Worm (Caenorhabditis elegans) whole organism, L1 larva: ENCODE data around the gene sri-57.

Source experiments
- C34B4.2 ChIP-seq: sonication (generic microtip); optimal IDR thresholded peaks from 2 replicates; lab custom pipeline; 2017; ENCODE audit warnings: mild to moderate bottlenecking, missing genetic modification characterization, missing compliant biosample characterization
- F16B12.6 ChIP-seq: fragments of 150-350 bp; optimal IDR thresholded peaks from 2 replicates; lab custom pipeline; 2014; ENCODE audit warnings: missing biosample characterization, missing genetic modification characterization
- ces-1 ChIP-seq: fragments of 150-350 bp; optimal IDR thresholded peaks from 2 replicates; lab custom pipeline; 2014; ENCODE audit warnings: missing biosample characterization, missing genetic modification reagents, missing genetic modification characterization
- dpl-1 ChIP-seq, 3 experiments: fragments of 150-350 bp in 2 of 3; sonication (generic microtip) in 1 of 3; optimal IDR thresholded peaks; 2 replicates each; lab custom pipeline; 2014 to 2017; ENCODE audit warnings: missing biosample characterization in 3 of 3, missing genetic modification characterization in 3 of 3, missing genetic modification reagents in 3 of 3
- efl-1 ChIP-seq, 4 experiments: fragments of 150-350 bp; optimal IDR thresholded peaks in 3 of 4; peaks in 1 of 4; 1 replicate in 1 of 4; 2 replicates in 3 of 4; lab custom pipeline; 2014; ENCODE audit warnings: missing biosample characterization in 2 of 4, missing genetic modification characterization in 2 of 4, missing genetic modification reagents in 2 of 4
- egl-13 ChIP-seq: sonication (generic microtip); optimal IDR thresholded peaks from 2 replicates; lab custom pipeline; 2016; ENCODE audit warnings: missing genotype, missing genetic modification reagents, missing genetic modification characterization, missing compliant biosample characterization
- fkh-10 ChIP-seq: sonication (generic microtip); optimal IDR thresholded peaks from 2 replicates; lab custom pipeline; 2017; ENCODE audit warnings: missing biosample characterization, missing genetic modification reagents, missing genetic modification characterization
- fkh-8 ChIP-seq: sonication (generic microtip); optimal IDR thresholded peaks from 2 replicates; lab custom pipeline; 2016; ENCODE audit warnings: mild to moderate bottlenecking, missing genetic modification characterization, missing compliant biosample characterization
- irx-1 ChIP-seq: sonication (generic microtip); optimal IDR thresholded peaks from 2 replicates; lab custom pipeline; 2016; ENCODE audit warnings: missing genetic modification characterization, missing compliant biosample characterization
- lin-13 ChIP-seq: fragments of 150-350 bp; optimal IDR thresholded peaks from 2 replicates; lab custom pipeline; 2014; ENCODE audit warnings: missing biosample characterization, missing genetic modification reagents, missing genetic modification characterization
- lin-14 ChIP-seq: fragments of 200-800 bp; sonication (Bioruptor generic); optimal IDR thresholded peaks from 2 replicates; lab custom pipeline; 2018; ENCODE audit warnings: mild to moderate bottlenecking, missing genetic modification characterization, moderate library complexity, missing compliant biosample characterization
- lin-35 ChIP-seq, 2 experiments: fragments of 150-350 bp; optimal IDR thresholded peaks; 2 replicates each; lab custom pipeline; 2014; ENCODE audit warnings: missing biosample characterization in 2 of 2, missing genetic modification characterization in 2 of 2, missing genetic modification reagents in 2 of 2
- lin-39 ChIP-seq: fragments of 150-350 bp; optimal IDR thresholded peaks from 2 replicates; lab custom pipeline; 2014; ENCODE audit warnings: missing biosample characterization, missing genetic modification reagents, missing genetic modification characterization
- lir-3 ChIP-seq: sonication (generic microtip); optimal IDR thresholded peaks from 2 replicates; lab custom pipeline; 2016; ENCODE audit warnings: mild to moderate bottlenecking, missing genetic modification characterization, moderate library complexity, missing compliant biosample characterization; ENCODE audit not compliant: poor library complexity
- lsy-2 ChIP-seq, 2 experiments: fragments of 150-350 bp; optimal IDR thresholded peaks; 2 replicates each; lab custom pipeline; 2014; ENCODE audit warnings: missing biosample characterization in 2 of 2, missing genetic modification characterization in 2 of 2
- mep-1 ChIP-seq: fragments of 150-350 bp; optimal IDR thresholded peaks from 2 replicates; lab custom pipeline; 2014; ENCODE audit warnings: missing biosample characterization, missing genetic modification characterization
- nhr-12 ChIP-seq: sonication (generic microtip); optimal IDR thresholded peaks from 2 replicates; lab custom pipeline; 2017; ENCODE audit warnings: missing biosample characterization, missing genetic modification characterization
- nhr-19 ChIP-seq: fragments of 200-800 bp; sonication (Bioruptor generic); conservative IDR thresholded peaks from 2 replicates; pipeline ENCODE4 v1.3.6; 2022; ENCODE audit warnings: missing genetic modification characterization, missing compliant biosample characterization
- nhr-20 ChIP-seq: sonication (generic microtip); optimal IDR thresholded peaks from 2 replicates; lab custom pipeline; 2016; ENCODE audit warnings: mild to moderate bottlenecking, missing genetic modification characterization, missing compliant biosample characterization
- nhr-47 ChIP-seq: sonication (generic microtip); optimal IDR thresholded peaks from 2 replicates; lab custom pipeline; 2016; ENCODE audit warnings: mild to moderate bottlenecking, missing genetic modification characterization, moderate library complexity, missing compliant biosample characterization
- nhr-71 ChIP-seq: sonication (generic microtip); optimal IDR thresholded peaks from 2 replicates; lab custom pipeline; 2016; ENCODE audit warnings: mild to moderate bottlenecking, missing genetic modification characterization, moderate library complexity, missing compliant biosample characterization
- nhr-76 ChIP-seq: sonication (generic microtip); optimal IDR thresholded peaks from 2 replicates; lab custom pipeline; 2017; ENCODE audit warnings: missing biosample characterization, missing genetic modification characterization
- nhr-84 ChIP-seq: sonication (generic microtip); optimal IDR thresholded peaks from 2 replicates; lab custom pipeline; 2017; ENCODE audit warnings: missing biosample characterization, missing genetic modification characterization
- nhr-85 ChIP-seq: sonication (generic microtip); peaks from one replicate; lab custom pipeline; 2016; ENCODE audit warnings: missing genetic modification characterization, inconsistent platforms, missing compliant biosample characterization
- nhr-90 ChIP-seq: sonication (generic microtip); optimal IDR thresholded peaks from 2 replicates; lab custom pipeline; 2016; ENCODE audit warnings: mild to moderate bottlenecking, missing genetic modification characterization, missing compliant biosample characterization; ENCODE audit not compliant: poor library complexity
- pax-3 ChIP-seq: fragments of 200-800 bp; sonication (Bioruptor generic); optimal IDR thresholded peaks from 2 replicates; lab custom pipeline; 2018; ENCODE audit warnings: mild to moderate bottlenecking, missing genetic modification characterization, moderate library complexity, missing compliant biosample characterization
- rnt-1 ChIP-seq: sonication (generic microtip); optimal IDR thresholded peaks from 2 replicates; lab custom pipeline; 2016; ENCODE audit warnings: mild to moderate bottlenecking, missing genetic modification characterization, moderate library complexity, missing compliant biosample characterization
- skn-1 ChIP-seq: fragments of 150-350 bp; optimal IDR thresholded peaks from 2 replicates; lab custom pipeline; 2014; ENCODE audit warnings: missing biosample characterization, missing genetic modification characterization
- snu-23 ChIP-seq: sonication (generic microtip); optimal IDR thresholded peaks from 2 replicates; lab custom pipeline; 2016; ENCODE audit warnings: missing genetic modification characterization, missing compliant biosample characterization
- sup-37 ChIP-seq: fragments of 200-800 bp; sonication (Bioruptor generic); optimal IDR thresholded peaks from 2 replicates; lab custom pipeline; 2018; ENCODE audit warnings: mild to moderate bottlenecking, missing genetic modification characterization, missing compliant biosample characterization
- swsn-7 ChIP-seq: sonication (generic microtip); optimal IDR thresholded peaks from 2 replicates; lab custom pipeline; 2016; ENCODE audit warnings: missing genetic modification characterization, missing compliant biosample characterization
- unc-130 ChIP-seq: fragments of 150-350 bp; optimal IDR thresholded peaks from 2 replicates; lab custom pipeline; 2017; ENCODE audit warnings: missing biosample characterization, missing genetic modification characterization, inconsistent platforms
- unc-30 ChIP-seq: sonication (generic microtip); optimal IDR thresholded peaks from 2 replicates; lab custom pipeline; 2017; ENCODE audit warnings: missing biosample characterization, missing genetic modification characterization
- xbp-1 ChIP-seq: sonication (generic microtip); optimal IDR thresholded peaks from 2 replicates; lab custom pipeline; 2016; ENCODE audit warnings: missing genetic modification characterization, missing compliant biosample characterization
- zip-4 ChIP-seq: fragments of 200-800 bp; sonication (Bioruptor generic); optimal IDR thresholded peaks from 2 replicates; lab custom pipeline; 2018; ENCODE audit warnings: mild to moderate bottlenecking, missing genetic modification characterization, moderate library complexity, missing compliant biosample characterization

Gene sri-57

ce11 chrII:2649015-2649414 lies 23.2 kb downstream of the sri-57 start:
- TF ChIP-seq snu-23: peak; percentile 68
- no peak for TF ChIP-seq nhr-90 (tag; lab: Kevin White, UChicago)
- TF ChIP-seq fkh-8 (tag; lab: Kevin White, UChicago): peak; percentile 52
- no peak for TF ChIP-seq C34B4.2 (tag; lab: Kevin White, UChicago)
- TF ChIP-seq nhr-20 (tag; lab: Kevin White, UChicago): peak; percentile 49
- TF ChIP-seq lin-35 (GFP tag; optimal IDR thresholded peaks at IDR 0.05; lab: Kevin White, UChicago): peak; percentile 5 to 11
- peak; percentile 47 for TF ChIP-seq swsn-7 (tag; lab: Kevin White, UChicago)
- peak; percentile 27 for TF ChIP-seq skn-1 (tag; lab: Kevin White, UChicago)
- TF ChIP-seq dpl-1 (GFP tag; optimal IDR thresholded peaks at IDR 0.05; lab: Kevin White, UChicago): peak; percentile 9 to 54 (median 35)
- no peak for TF ChIP-seq unc-130 (tag; lab: Kevin White, UChicago)
- TF ChIP-seq mep-1 (tag; lab: Kevin White, UChicago): peak; percentile 44
- TF ChIP-seq efl-1 (optimal IDR thresholded peaks at IDR 0.05; lab: Kevin White, UChicago): peak; percentile 50 to 61
- TF ChIP-seq efl-1 (GFP tag; optimal IDR thresholded peaks at IDR 0.05 in 1 of 2; lab: Kevin White, UChicago): peak; percentile 34 to 67
- peak; percentile 21 for TF ChIP-seq xbp-1 (tag; lab: Kevin White, UChicago)
- TF ChIP-seq pax-3 (tag; lab: Kevin White, UChicago): no peak
- TF ChIP-seq lin-13 (GFP tag; lab: Kevin White, UChicago): peak; percentile 38
- TF ChIP-seq nhr-19: 0 out of 2 replicates have a peak, but pooled peaks have one; percentile 9
- peak; percentile 76 for TF ChIP-seq lin-14
- TF ChIP-seq nhr-47: peak; percentile 33
- TF ChIP-seq nhr-12 (tag; lab: Kevin White, UChicago): no peak
- TF ChIP-seq rnt-1 (tag; lab: Kevin White, UChicago): peak; percentile 48
- peak; percentile 61 for TF ChIP-seq nhr-71
- peak; percentile 26 to 51 for TF ChIP-seq lsy-2 (tag; optimal IDR thresholded peaks at IDR 0.05; lab: Kevin White, UChicago)
- TF ChIP-seq nhr-85 (tag; lab: Kevin White, UChicago): peak; percentile 47
- no peak for TF ChIP-seq egl-13 (tag; lab: Kevin White, UChicago)

DNA sequence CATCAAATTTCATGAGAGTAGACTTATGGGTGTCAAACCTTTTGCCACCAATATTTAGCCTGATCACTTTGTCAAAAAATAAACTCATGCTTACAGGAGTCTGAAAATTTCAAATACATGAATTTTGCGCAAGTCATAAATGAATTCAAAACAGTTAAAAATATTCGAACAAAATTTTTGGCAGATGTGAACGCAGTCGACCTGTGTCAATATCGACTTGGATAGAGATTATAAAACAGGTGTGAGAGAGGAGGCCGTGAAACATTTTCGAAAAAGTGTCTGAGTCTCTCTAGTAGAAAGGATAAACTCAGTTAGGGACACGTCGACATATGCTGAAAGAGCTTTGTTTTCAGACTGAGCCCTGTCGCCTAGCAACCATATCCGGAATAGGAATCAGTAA lies 25.5 kb downstream of the sri-57 start, which contains the start of gene F22E5.12:
TSS of gene F22E5.12 (minus strand) at position 101 of the 400 bp plus-strand sequence.
- TF ChIP-seq xbp-1 (tag; lab: Kevin White, UChicago): peak; percentile 2

ce11 chrII:2644498-2644897 lies 27.7 kb downstream of the sri-57 start, which contains the start of gene F22E5.11:
TSS of gene F22E5.11 (minus strand) at chrII:2644598.
- TF ChIP-seq fkh-10 (no peak), rnt-1 (tag; lab: Kevin White, UChicago) (no peak), nhr-76 (tag; lab: Kevin White, UChicago) (no peak), lin-39 (no peak), fkh-8 (tag; lab: Kevin White, UChicago) (no peak)

- TF ChIP-seq sup-37 (GFP tag; lab: Kevin White, UChicago) (no peak), ces-1 (GFP tag; lab: Kevin White, UChicago) (no peak), F16B12.6 (tag; lab: Kevin White, UChicago) (no peak), unc-30 (tag; lab: Kevin White, UChicago) (no peak), unc-130 (tag; lab: Kevin White, UChicago) (no peak), nhr-84 (tag; lab: Kevin White, UChicago) (no peak), lin-39 (no peak), efl-1 (optimal IDR thresholded peaks at IDR 0.05; lab: Kevin White, UChicago) (no peak), efl-1 (GFP tag; optimal IDR thresholded peaks at IDR 0.05 in 1 of 2; lab: Kevin White, UChicago) (no peak), mep-1 (tag; lab: Kevin White, UChicago) (no peak)
Observed at ce11 chrII:2641777-2642176, 30.4 kb downstream of the sri-57 start, which contains the start of gene F22E5.7. TSS of gene F22E5.7 (plus strand) at chrII:2642077.

DNA sequence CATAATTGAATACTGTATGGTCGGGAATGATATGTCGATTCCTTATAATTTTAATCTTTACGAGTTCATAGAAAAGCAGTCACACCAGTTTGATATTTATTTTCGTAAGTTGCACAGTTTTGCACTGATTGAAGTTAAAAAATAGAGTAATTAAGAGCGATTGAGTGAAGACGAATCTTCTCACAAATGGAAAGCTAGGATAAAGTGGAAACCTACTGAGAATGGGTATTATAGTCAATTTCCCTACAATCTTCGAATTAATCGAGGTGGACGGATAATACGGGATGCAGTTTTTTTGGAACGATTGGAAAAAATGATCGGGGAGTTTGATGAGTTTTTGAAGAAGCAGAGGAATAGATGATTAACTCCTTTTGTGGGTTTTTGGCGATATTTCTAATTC lies 31.2 kb downstream of the sri-57 start, which contains the start of gene F22E5.23:
TSS of gene F22E5.23 (plus strand) at position 301 of the 400 bp plus-strand sequence.
- no peak for TF ChIP-seq dpl-1 (GFP tag; optimal IDR thresholded peaks at IDR 0.05; lab: Kevin White, UChicago)
- no peak for TF ChIP-seq nhr-90 (tag; lab: Kevin White, UChicago)
- no peak for TF ChIP-seq irx-1
- no peak for TF ChIP-seq zip-4 (GFP tag; lab: Kevin White, UChicago)
- no peak for TF ChIP-seq lir-3
